Fruit fly (Drosophila melanogaster) whole organism, embryonic: ENCODE measurements around the gene CG33703.

ENCODE experiments used
- Awh ChIP-seq: fragments of 200-800 bp; sonication (Bioruptor generic); IDR thresholded peaks from 2 replicates; pipeline ENCODE4, ENCODE4 v1.3.6; 2022; ENCODE audit warnings: missing biosample characterization, missing genetic modification characterization
- Bteb2 ChIP-seq: fragments of 200-800 bp; sonication (Bioruptor generic); optimal IDR thresholded peaks from 2 replicates; lab custom pipeline; 2016; ENCODE audit warnings: missing biosample characterization, missing genetic modification characterization
- CG10274 ChIP-seq: fragments of 200-800 bp; sonication (Bioruptor generic); optimal IDR thresholded peaks from 3 replicates; lab custom pipeline; 2017; ENCODE audit warnings: missing biosample characterization, mild to moderate bottlenecking, missing genetic modification characterization
- CG12299 ChIP-seq: fragments of 200-800 bp; sonication (Bioruptor generic); optimal IDR thresholded peaks from 2 replicates; lab custom pipeline; 2018; ENCODE audit warnings: missing biosample characterization, mild to moderate bottlenecking, missing genetic modification characterization
- CG12744 ChIP-seq: fragments of 200-800 bp; sonication (Bioruptor generic); optimal IDR thresholded peaks from 2 replicates; lab custom pipeline; 2016; ENCODE audit warnings: missing biosample characterization, missing genetic modification characterization
- CG12769 ChIP-seq: fragments of 200-800 bp; sonication (Bioruptor generic); optimal IDR thresholded peaks from 2 replicates; lab custom pipeline; 2019; ENCODE audit warnings: missing biosample characterization, mild to moderate bottlenecking, missing genetic modification characterization, moderate library complexity
- CG13775 ChIP-seq: fragments of 200-800 bp; sonication (Bioruptor generic); optimal IDR thresholded peaks from 3 replicates; lab custom pipeline; 2017; ENCODE audit warnings: missing biosample characterization, mild to moderate bottlenecking, missing genetic modification characterization
- CG14014 ChIP-seq: fragments of 200-800 bp; sonication (Bioruptor generic); IDR thresholded peaks from 2 replicates; pipeline ENCODE4 v1.3.6; 2022; ENCODE audit warnings: missing biosample characterization, missing genetic modification characterization
- CG14667 ChIP-seq: fragments of 200-800 bp; sonication (Bioruptor generic); IDR thresholded peaks from 2 replicates; pipeline ENCODE4 v1.3.6; 2022; ENCODE audit warnings: missing biosample characterization, missing genetic modification characterization
- CG15269 ChIP-seq: fragments of 200-800 bp; sonication (Bioruptor generic); optimal IDR thresholded peaks from 2 replicates; lab custom pipeline; 2018; ENCODE audit warnings: missing biosample characterization, mild to moderate bottlenecking, missing genetic modification characterization, moderate library complexity
- CG1603 ChIP-seq: fragments of 200-800 bp; sonication (Bioruptor generic); optimal IDR thresholded peaks from 2 replicates; lab custom pipeline; 2019; ENCODE audit warnings: missing biosample characterization, mild to moderate bottlenecking, missing genetic modification characterization, moderate library complexity
- CG17361 ChIP-seq: fragments of 200-800 bp; sonication (Bioruptor generic); IDR thresholded peaks from 3 replicates; pipeline ENCODE4 v1.3.6; 2022; ENCODE audit warnings: missing biosample characterization, missing genetic modification characterization
- CG18599 ChIP-seq: fragments of 200-800 bp; sonication (Bioruptor generic); optimal IDR thresholded peaks from 3 replicates; lab custom pipeline; 2017; ENCODE audit warnings: missing biosample characterization, missing genetic modification characterization, mild to moderate bottlenecking, moderate library complexity, missing genetic modification reagents
- CG2875 ChIP-seq: fragments of 200-800 bp; sonication (Bioruptor generic); optimal IDR thresholded peaks from 2 replicates; lab custom pipeline; 2017; ENCODE audit warnings: missing biosample characterization, mild to moderate bottlenecking, missing genetic modification characterization, missing genetic modification reagents
- CG31365 ChIP-seq: fragments of 200-800 bp; sonication (Bioruptor generic); optimal IDR thresholded peaks from 2 replicates; lab custom pipeline; 2018; ENCODE audit warnings: missing biosample characterization, mild to moderate bottlenecking, missing genetic modification characterization
- CG32532 ChIP-seq: fragments of 200-800 bp; sonication (Bioruptor generic); IDR thresholded peaks from 2 replicates; pipeline ENCODE4 v1.3.6; 2022; ENCODE audit warnings: missing biosample characterization, missing genetic modification characterization
- CG4617 ChIP-seq: fragments of 200-800 bp; sonication (Bioruptor generic); optimal IDR thresholded peaks from 3 replicates; lab custom pipeline; 2016; ENCODE audit warnings: missing biosample characterization, missing genetic modification characterization, borderline replicate concordance
- CG4820 ChIP-seq: fragments of 200-800 bp; sonication (Bioruptor generic); optimal IDR thresholded peaks from 3 replicates; lab custom pipeline; 2016; ENCODE audit warnings: missing biosample characterization, missing genetic modification characterization
- CG4854 ChIP-seq: fragments of 200-800 bp; sonication (Bioruptor generic); optimal IDR thresholded peaks from 2 replicates; lab custom pipeline; 2016; ENCODE audit warnings: missing biosample characterization, missing genetic modification characterization, inconsistent platforms
- CG7271 ChIP-seq: fragments of 200-800 bp; sonication (Bioruptor generic); optimal IDR thresholded peaks from 2 replicates; lab custom pipeline; 2018; ENCODE audit warnings: missing biosample characterization, mild to moderate bottlenecking, missing genetic modification characterization, moderate library complexity
- CG7963 ChIP-seq: fragments of 200-800 bp; sonication (Bioruptor generic); IDR thresholded peaks from 3 replicates; pipeline ENCODE4 v1.3.6; 2022; ENCODE audit warnings: missing biosample characterization, missing genetic modification characterization; ENCODE audit not compliant: partially characterized antibody
- CG8281 ChIP-seq: fragments of 200-800 bp; sonication (Bioruptor generic); optimal IDR thresholded peaks from 2 replicates; lab custom pipeline; 2018; ENCODE audit warnings: missing biosample characterization, mild to moderate bottlenecking, missing genetic modification characterization, moderate library complexity
- CG8388 ChIP-seq: fragments of 200-800 bp; sonication (Bioruptor generic); optimal IDR thresholded peaks from 2 replicates; lab custom pipeline; 2019; ENCODE audit warnings: missing biosample characterization, mild to moderate bottlenecking, missing genetic modification characterization, moderate library complexity
- CG8944 ChIP-seq: fragments of 200-800 bp; sonication (Bioruptor generic); optimal IDR thresholded peaks from 3 replicates; lab custom pipeline; 2016; ENCODE audit warnings: missing biosample characterization, missing genetic modification characterization
- HmgD ChIP-seq: fragments of 200-800 bp; sonication (Bioruptor generic); optimal IDR thresholded peaks from 3 replicates; lab custom pipeline; 2016; ENCODE audit warnings: missing biosample characterization, missing genetic modification characterization
- Hmr ChIP-seq: fragments of 200-800 bp; sonication (Bioruptor generic); optimal IDR thresholded peaks from 3 replicates; lab custom pipeline; 2017; ENCODE audit warnings: mild to moderate bottlenecking, missing biosample characterization, missing genetic modification reagents, missing genetic modification characterization
- Hr3 ChIP-seq: fragments of 200-800 bp; sonication (Bioruptor generic); optimal IDR thresholded peaks from 3 replicates; lab custom pipeline; 2016; ENCODE audit warnings: missing biosample characterization, missing genetic modification characterization
- Med ChIP-seq: fragments of 200-800 bp; sonication (Bioruptor generic); peaks from one replicate; lab custom pipeline; 2016; ENCODE audit warnings: missing biosample characterization, missing genetic modification characterization, mild to moderate bottlenecking, inconsistent platforms, moderate library complexity
- Nf-YC ChIP-seq: fragments of 200-800 bp; optimal IDR thresholded peaks from 3 replicates; lab custom pipeline; 2019; ENCODE audit warnings: missing biosample characterization, mild to moderate bottlenecking, missing genetic modification characterization, moderate library complexity
- Oli ChIP-seq: fragments of 200-800 bp; sonication (Bioruptor generic); optimal IDR thresholded peaks from 2 replicates; lab custom pipeline; 2018; ENCODE audit warnings: missing biosample characterization, mild to moderate bottlenecking, missing genetic modification characterization, moderate library complexity
- Pdp1 ChIP-seq, 2 experiments: fragments of 200-800 bp; sonication (Bioruptor generic); optimal IDR thresholded peaks; 3 replicates each; lab custom pipeline; 2016; ENCODE audit warnings: missing biosample characterization in 2 of 2, missing genetic modification characterization in 2 of 2, mild to moderate bottlenecking in 1 of 2, moderate library complexity in 1 of 2
- Sin3A ChIP-seq: fragments of >200 bp; optimal IDR thresholded peaks from 2 replicates; lab custom pipeline; 2018
- abd-A ChIP-seq: fragments of 200-800 bp; sonication (Bioruptor generic); optimal IDR thresholded peaks from 3 replicates; lab custom pipeline; 2019; ENCODE audit warnings: missing biosample characterization, mild to moderate bottlenecking, missing genetic modification characterization, moderate library complexity
- ara ChIP-seq: fragments of 200-800 bp; sonication (Bioruptor generic); IDR thresholded peaks from 2 replicates; pipeline ENCODE4 v1.3.6; 2022; ENCODE audit warnings: missing biosample characterization, missing genetic modification characterization
- ase ChIP-seq: fragments of 200-800 bp; sonication (Bioruptor generic); IDR thresholded peaks from 3 replicates; pipeline ENCODE4 v1.3.6; 2022; ENCODE audit warnings: missing biosample characterization, missing genetic modification characterization
- danr ChIP-seq: fragments of 200-800 bp; sonication (Bioruptor generic); IDR thresholded peaks from 2 replicates; pipeline ENCODE4 v1.3.6; 2022; ENCODE audit warnings: missing biosample characterization, missing genetic modification characterization
- gce ChIP-seq: fragments of 200-800 bp; sonication (Bioruptor generic); IDR thresholded peaks from 3 replicates; pipeline ENCODE4 v1.3.6; 2022; ENCODE audit warnings: missing biosample characterization, missing genetic modification characterization
- her ChIP-seq: fragments of 200-800 bp; sonication (Bioruptor generic); optimal IDR thresholded peaks from 2 replicates; lab custom pipeline; 2016; ENCODE audit warnings: missing biosample characterization, missing genetic modification characterization
- maf-S ChIP-seq: fragments of 200-800 bp; sonication (Bioruptor generic); optimal IDR thresholded peaks from 2 replicates; lab custom pipeline; 2016; ENCODE audit warnings: missing biosample characterization, missing genetic modification characterization
- mirr ChIP-seq: fragments of 200-800 bp; sonication (Bioruptor generic); optimal IDR thresholded peaks from 3 replicates; lab custom pipeline; 2018; ENCODE audit warnings: missing biosample characterization, mild to moderate bottlenecking, missing genetic modification characterization
- nmo ChIP-seq: fragments of 200-800 bp; sonication (Bioruptor generic); optimal IDR thresholded peaks from 2 replicates; lab custom pipeline; 2018; ENCODE audit warnings: missing biosample characterization, mild to moderate bottlenecking, missing genetic modification characterization, moderate library complexity
- otp ChIP-seq: fragments of 200-800 bp; sonication (Bioruptor generic); IDR thresholded peaks from 3 replicates; pipeline ENCODE4, ENCODE4 v1.3.6; 2022; ENCODE audit warnings: missing biosample characterization, missing genetic modification characterization
- sd ChIP-seq: fragments of 200-800 bp; sonication (Bioruptor generic); optimal IDR thresholded peaks from 3 replicates; lab custom pipeline; 2018; ENCODE audit warnings: missing biosample characterization, mild to moderate bottlenecking, missing genetic modification characterization, moderate library complexity
- tgo ChIP-seq: fragments of 200-800 bp; sonication (Bioruptor generic); IDR thresholded peaks from 3 replicates; pipeline ENCODE4 v1.3.6; 2022; ENCODE audit warnings: missing biosample characterization, missing genetic modification characterization
- tna ChIP-seq: fragments of 200-800 bp; sonication (Bioruptor generic); IDR thresholded peaks from 2 replicates; pipeline ENCODE4 v1.3.6; 2022; ENCODE audit warnings: missing biosample characterization, missing genetic modification characterization; ENCODE audit not compliant: partially characterized antibody
- unpg ChIP-seq: fragments of 200-800 bp; sonication (Bioruptor generic); optimal IDR thresholded peaks from 3 replicates; lab custom pipeline; 2018; ENCODE audit warnings: missing biosample characterization, mild to moderate bottlenecking, missing genetic modification characterization, moderate library complexity

CG33703 gene

DNA sequence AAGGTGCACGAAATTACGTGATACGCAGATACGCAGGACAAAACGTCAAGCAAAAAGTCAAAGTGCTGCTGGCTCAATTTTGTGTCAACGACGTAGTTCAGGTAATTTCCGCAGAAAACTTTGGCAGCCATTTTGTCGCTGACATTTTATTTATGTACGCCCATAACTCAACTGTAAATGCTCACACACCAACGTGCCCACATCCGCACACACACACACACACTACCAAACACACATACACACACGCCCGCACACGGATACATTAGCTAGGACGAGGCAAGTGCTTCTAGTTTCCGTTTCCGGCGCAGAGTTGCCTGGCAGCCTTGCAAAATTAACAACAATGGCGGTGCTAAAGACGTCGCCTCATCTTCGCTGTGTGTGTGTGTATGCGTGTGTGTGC, 13.0 kb upstream of the CG33703 start, which contains the start of gene CG33700:
Gene CG33700 (minus strand): TSS at position 101 of the 400 bp plus-strand sequence.
- TF ChIP-seq CG7963 (GFP tag; lab: Robert Waterston, UW) = no peak
- TF ChIP-seq CG18599 = peak; percentile 14
- no peak for TF ChIP-seq CG12744 (GFP tag; lab: Kevin White, UChicago)
- no peak for TF ChIP-seq her (GFP tag; lab: Kevin White, UChicago)
- peak; percentile 16 for TF ChIP-seq mirr (GFP tag; lab: Kevin White, UChicago)
- no peak for TF ChIP-seq sd (tag; lab: Kevin White, UChicago)
- TF ChIP-seq Med (GFP tag; lab: Kevin White, UChicago) = peak; percentile 24
- TF ChIP-seq Hmr = peak; percentile 9
- no peak for TF ChIP-seq Oli (tag; lab: Kevin White, UChicago)
- TF ChIP-seq abd-A (tag; lab: Kevin White, UChicago) = peak; percentile 24
- TF ChIP-seq, all 482 proteins: peak for 5

DNA sequence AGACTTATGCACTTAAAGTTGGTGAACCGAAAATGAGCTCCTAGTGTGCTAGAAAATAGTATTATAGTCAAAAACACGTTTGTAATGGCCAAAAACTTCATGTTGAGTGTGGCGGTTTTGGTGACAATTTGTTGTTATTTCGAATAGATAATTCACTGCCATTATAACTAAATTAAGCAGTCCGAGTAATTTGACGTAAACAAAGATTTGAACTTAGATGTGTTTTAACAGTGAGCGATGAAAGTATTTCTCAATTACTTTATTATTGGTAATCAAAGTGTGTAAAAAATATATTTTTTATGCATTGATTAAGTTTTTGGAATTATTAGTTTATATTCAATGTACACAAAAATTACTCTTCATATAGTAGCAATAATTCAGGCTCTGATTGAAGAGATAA, 849 bp upstream of the CG33703 start, which contains the start of gene CG33702:
Gene CG33702 (minus strand): TSS at position 101 of the 400 bp plus-strand sequence.
- TF ChIP-seq gce (GFP tag; lab: Robert Waterston, UW) (no peak), maf-S (no peak), CG10274 (GFP tag; lab: Kevin White, UChicago) (no peak), CG8944 (GFP tag; lab: Kevin White, UChicago) (no peak), CG2875 (GFP tag; lab: Kevin White, UChicago) (no peak), Nf-YC (no peak), Sin3A (no peak), CG12299 (tag; lab: Kevin White, UChicago) (no peak), otp (no peak), ase (GFP tag; lab: Robert Waterston, UW) (no peak)

DNA sequence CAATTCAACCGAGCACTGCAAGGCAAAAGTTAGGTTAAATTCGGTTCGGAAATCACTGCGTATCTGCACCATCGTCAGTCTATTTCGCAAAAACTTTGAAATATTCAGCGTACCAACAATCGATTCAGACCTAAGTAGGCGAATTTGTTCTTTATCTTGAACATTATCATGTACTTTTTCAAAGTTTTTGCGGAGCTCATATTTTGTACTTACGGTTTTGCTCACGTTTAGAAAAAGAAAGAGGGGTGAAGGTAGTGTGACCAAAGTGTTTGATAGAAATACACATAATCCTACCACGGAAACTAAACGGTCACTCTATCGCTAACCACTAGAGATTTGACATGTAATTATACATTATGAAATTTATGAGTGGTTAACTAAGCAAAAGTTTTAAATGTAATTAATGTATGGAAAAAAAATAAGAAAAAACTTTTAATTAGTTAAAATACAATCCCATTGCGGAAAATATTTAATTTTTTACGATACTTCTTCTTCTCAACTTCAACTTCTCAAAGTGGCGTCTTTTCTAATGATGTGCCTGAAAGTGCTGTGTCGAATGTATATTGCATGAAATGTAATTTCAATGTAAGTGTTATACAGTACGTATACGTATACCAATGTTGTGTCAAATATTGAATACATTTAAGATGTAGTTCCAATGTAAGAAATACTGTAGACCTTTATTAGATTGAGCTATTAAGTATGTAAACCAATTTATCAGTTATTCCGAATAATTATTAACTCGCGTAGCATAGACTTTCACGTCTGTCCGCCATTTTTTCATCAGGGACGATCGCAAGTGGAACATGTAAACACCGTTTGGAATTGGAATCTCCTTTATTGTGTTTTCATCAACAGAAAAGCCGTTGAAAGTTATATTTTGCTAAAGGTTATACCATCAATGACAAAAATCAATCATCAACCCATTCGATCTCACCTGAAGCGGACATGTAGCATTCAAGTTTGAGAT, 888 bp downstream of the CG33703 start, which contains the start of gene RpS9:
Gene RpS9 (minus strand): TSS at position 245 of the 970 bp plus-strand sequence.
- TF ChIP-seq CG8281 (tag; lab: Kevin White, UChicago) (no peak), mirr (GFP tag; lab: Kevin White, UChicago) (peak; percentile 66), CG4617 (GFP tag; lab: Kevin White, UChicago) (no peak), Awh (GFP tag; lab: Robert Waterston, UW) (no peak), CG4854 (GFP tag; lab: Kevin White, UChicago) (no peak), CG1603 (tag; lab: Kevin White, UChicago) (peak; percentile 22), CG32532 (peak; percentile 38; the same call in 1 of the 2 replicates), CG14667 (GFP tag; lab: Robert Waterston, UW) (no peak), CG8388 (peak; percentile 7), CG13775 (peak; percentile 8), nmo (GFP tag; lab: Kevin White, UChicago) (peak; percentile 37), CG14014 (GFP tag; lab: Robert Waterston, UW) (no peak; the same call in 1 of the 2 replicates), Pdp1 (GFP tag; optimal IDR thresholded peaks at IDR 0.05; lab: Kevin White, UChicago) (no peak), CG17361 (GFP tag; lab: Robert Waterston, UW) (peak; percentile 44; the same call in 1 of the 3 replicates), CG4820 (GFP tag; lab: Kevin White, UChicago) (no peak), CG15269 (tag; lab: Kevin White, UChicago) (peak; percentile 41), ara (GFP tag; lab: Robert Waterston, UW) (no peak), CG31365 (peak; percentile 4), HmgD (GFP tag; lab: Kevin White, UChicago) (no peak), tna (GFP tag; lab: Robert Waterston, UW) (no peak), CG7271 (peak; percentile 20), tgo (GFP tag; lab: Robert Waterston, UW) (no peak), unpg (GFP tag; lab: Kevin White, UChicago) (peak; percentile 35), CG12769 (tag; lab: Kevin White, UChicago) (peak; percentile 47), Bteb2 (GFP tag; lab: Kevin White, UChicago) (no peak), danr (GFP tag; lab: Robert Waterston, UW) (no peak), Hr3 (GFP tag; lab: Kevin White, UChicago) (no peak)
